Worm (Caenorhabditis elegans) whole organism, young adult: Measurements from ENCODE around the gene mat-3.

Experiments
- B0019.2 ChIP-seq: fragments of 200-800 bp; sonication (Bioruptor generic); conservative IDR thresholded peaks from 2 replicates; pipeline ENCODE4 v1.3.6; 2022; ENCODE audit warnings: missing genetic modification reagents, missing genetic modification characterization, missing compliant biosample characterization
- B0261.1 ChIP-seq: sonication (generic microtip); optimal IDR thresholded peaks from 2 replicates; lab custom pipeline; 2016; ENCODE audit warnings: mild to moderate bottlenecking, missing genetic modification characterization, moderate library complexity, missing compliant biosample characterization
- B0336.3 ChIP-seq: fragments of 200-800 bp; sonication (Bioruptor generic); IDR thresholded peaks from 2 replicates; pipeline ENCODE4 v1.3.6; 2022; ENCODE audit warnings: missing genetic modification characterization, missing compliant biosample characterization
- F33H1.4 ChIP-seq: fragments of 200-800 bp; sonication (Bioruptor generic); IDR thresholded peaks from 2 replicates; pipeline ENCODE4 v1.3.6; 2022; ENCODE audit warnings: missing genetic modification reagents, missing genetic modification characterization, missing compliant biosample characterization
- F52B5.7 ChIP-seq: sonication (generic microtip); optimal IDR thresholded peaks from 2 replicates; lab custom pipeline; 2016; ENCODE audit warnings: mild to moderate bottlenecking, missing genetic modification characterization, missing compliant biosample characterization
- F57A8.1 ChIP-seq: fragments of 200-800 bp; sonication (Bioruptor generic); optimal IDR thresholded peaks from 2 replicates; lab custom pipeline; 2018; ENCODE audit warnings: mild to moderate bottlenecking, missing genetic modification characterization, moderate library complexity, missing compliant biosample characterization
- Y53F4B.3 ChIP-seq: fragments of 200-800 bp; sonication (Bioruptor generic); IDR thresholded peaks from 2 replicates; pipeline ENCODE4 v1.3.6; 2022; ENCODE audit warnings: missing genetic modification reagents, missing genetic modification characterization, missing compliant biosample characterization
- Y53G8AR.9 ChIP-seq: fragments of 200-800 bp; sonication (Bioruptor generic); conservative IDR thresholded peaks from 2 replicates; pipeline ENCODE4 v1.3.6; 2022; ENCODE audit warnings: missing genetic modification reagents, missing genetic modification characterization, missing compliant biosample characterization
- ama-1 ChIP-seq, 3 experiments: fragments of 150-350 bp in 1 of 3; sonication (generic microtip) in 2 of 3; optimal IDR thresholded peaks; 2 replicates each; lab custom pipeline; 2014 to 2018; ENCODE audit warnings: missing biosample characterization in 2 of 3, missing genetic modification characterization in 2 of 3, missing genetic modification reagents in 2 of 3
- attf-3 ChIP-seq: fragments of 200-800 bp; sonication (Bioruptor generic); conservative IDR thresholded peaks from 2 replicates; pipeline ENCODE4 v1.3.6; 2022; ENCODE audit warnings: missing genetic modification reagents, missing genetic modification characterization, missing compliant biosample characterization
- cebp-1 ChIP-seq, 2 experiments: fragments of 200-800 bp in 1 of 2; sonication (Bioruptor generic) in 1 of 2; sonication (generic microtip) in 1 of 2; IDR thresholded peaks in 1 of 2; optimal IDR thresholded peaks in 1 of 2; 2 replicates each; pipeline versions ENCODE4 v1.3.6 to Lab custom; 2017 to 2022; ENCODE audit warnings: missing compliant biosample characterization in 2 of 2, missing genetic modification characterization in 2 of 2, mild to moderate bottlenecking in 1 of 2, missing genetic modification reagents in 1 of 2, moderate library complexity in 1 of 2
- cebp-2 ChIP-seq: fragments of 200-800 bp; sonication (Bioruptor generic); IDR thresholded peaks from 2 replicates; pipeline ENCODE4 v1.3.6; 2022; ENCODE audit warnings: missing genetic modification characterization, missing compliant biosample characterization
- ceh-40 ChIP-seq: fragments of 200-800 bp; sonication (Bioruptor generic); IDR thresholded peaks from 2 replicates; pipeline ENCODE4 v1.3.6; 2022; ENCODE audit warnings: missing genetic modification characterization, missing compliant biosample characterization
- ceh-58 ChIP-seq: fragments of 200-800 bp; sonication (Bioruptor generic); IDR thresholded peaks from 2 replicates; pipeline ENCODE4 v1.3.6; 2022; ENCODE audit warnings: missing genetic modification characterization, missing compliant biosample characterization
- die-1 ChIP-seq: sonication (generic microtip); optimal IDR thresholded peaks from 2 replicates; lab custom pipeline; 2016; ENCODE audit warnings: missing genotype, mild to moderate bottlenecking, missing genetic modification characterization, missing compliant biosample characterization
- dpff-1 ChIP-seq: sonication (generic microtip); optimal IDR thresholded peaks from 2 replicates; lab custom pipeline; 2017; ENCODE audit warnings: mild to moderate bottlenecking, missing genetic modification characterization, missing compliant biosample characterization
- dpl-1 ChIP-seq: fragments of 150-350 bp; optimal IDR thresholded peaks from 2 replicates; lab custom pipeline; 2014; ENCODE audit warnings: missing biosample characterization, missing genetic modification reagents, missing genetic modification characterization
- egl-44 ChIP-seq: fragments of 200-800 bp; sonication (Bioruptor generic); IDR thresholded peaks from 2 replicates; pipeline ENCODE4 v1.3.6; 2022; ENCODE audit warnings: missing genetic modification reagents, missing genetic modification characterization, missing compliant biosample characterization
- egrh-3 ChIP-seq: fragments of 200-800 bp; sonication (Bioruptor generic); IDR thresholded peaks from 2 replicates; pipeline ENCODE4 v1.3.6; 2022; ENCODE audit warnings: missing genetic modification reagents, missing genetic modification characterization, missing compliant biosample characterization
- ekl-4 ChIP-seq: fragments of 200-800 bp; sonication (Bioruptor generic); IDR thresholded peaks from 2 replicates; pipeline ENCODE4 v1.3.6; 2022; ENCODE audit warnings: missing genetic modification reagents, missing genetic modification characterization, missing compliant biosample characterization
- fkh-3 ChIP-seq: sonication (generic microtip); optimal IDR thresholded peaks from 2 replicates; lab custom pipeline; 2016; ENCODE audit warnings: mild to moderate bottlenecking, missing genetic modification characterization, missing compliant biosample characterization
- hmg-20 ChIP-seq: fragments of 200-800 bp; sonication (Bioruptor generic); IDR thresholded peaks from 2 replicates; pipeline ENCODE4 v1.3.6; 2022; ENCODE audit warnings: missing genetic modification reagents, missing genetic modification characterization, missing compliant biosample characterization
- hsf-1 ChIP-seq: fragments of 200-800 bp; sonication (Bioruptor generic); IDR thresholded peaks from 2 replicates; pipeline ENCODE4 v1.3.6; 2022; ENCODE audit warnings: missing genetic modification reagents, missing genetic modification characterization, missing compliant biosample characterization
- lag-1 ChIP-seq: fragments of 200-800 bp; sonication (Bioruptor generic); IDR thresholded peaks from 2 replicates; pipeline ENCODE4 v1.3.6; 2022; ENCODE audit warnings: missing genetic modification reagents, missing genetic modification characterization, missing compliant biosample characterization
- madf-8 ChIP-seq: fragments of 200-800 bp; sonication (Bioruptor generic); conservative IDR thresholded peaks from 2 replicates; pipeline ENCODE4 v1.3.6; 2022; ENCODE audit warnings: missing genetic modification reagents, missing genetic modification characterization, missing compliant biosample characterization
- mes-4 ChIP-seq: sonication (generic microtip); optimal IDR thresholded peaks from 2 replicates; lab custom pipeline; 2016; ENCODE audit warnings: missing genotype, missing genetic modification characterization, missing compliant biosample characterization
- nhr-120 ChIP-seq: fragments of 200-800 bp; sonication (Bioruptor generic); IDR thresholded peaks from 2 replicates; pipeline ENCODE4 v1.3.6; 2022; ENCODE audit warnings: missing genetic modification characterization, missing compliant biosample characterization
- pha-4 ChIP-seq: fragments of 150-350 bp; sonication (generic microtip); optimal IDR thresholded peaks from 2 replicates; lab custom pipeline; 2014; ENCODE audit warnings: missing biosample characterization, missing genetic modification reagents, missing genetic modification characterization
- rcor-1 ChIP-seq: fragments of 200-800 bp; sonication (Bioruptor generic); IDR thresholded peaks from 2 replicates; pipeline ENCODE4 v1.3.6; 2022; ENCODE audit warnings: missing genetic modification reagents, missing genetic modification characterization, missing compliant biosample characterization
- snpc-1.1 ChIP-seq: sonication (generic microtip); optimal IDR thresholded peaks from 2 replicates; lab custom pipeline; 2017; ENCODE audit warnings: missing genetic modification characterization, mild to moderate bottlenecking, missing compliant biosample characterization, antibody characterized with exemption, moderate library complexity, missing genotype, missing genetic modification reagents; ENCODE audit not compliant: insufficient read depth
- snpc-3.4 ChIP-seq: sonication (generic microtip); optimal IDR thresholded peaks from 2 replicates; lab custom pipeline; 2017; ENCODE audit warnings: missing genetic modification characterization, mild to moderate bottlenecking, missing compliant biosample characterization, antibody characterized with exemption, moderate library complexity, missing genotype, missing genetic modification reagents
- zfh-2 ChIP-seq: fragments of 200-800 bp; sonication (Bioruptor generic); conservative IDR thresholded peaks from 2 replicates; pipeline ENCODE4 v1.3.6; 2022; ENCODE audit warnings: missing genetic modification reagents, missing genetic modification characterization, missing compliant biosample characterization

mat-3 gene

ce11 chrIII:471644-472401 lies 3.4 kb upstream of the mat-3 start, which contains the start of the genes magu-1 and nemp-1 (continued):
- TF ChIP-seq hmg-20 (no peak), madf-8 (GFP tag; lab: Robert Waterston, UW) (peak; percentile 6; the same call in 1 of the 2 replicates), dpl-1 (peak; percentile 38)

- no peak for TF ChIP-seq cebp-2 (GFP tag; lab: Robert Waterston, UW)
- no peak for TF ChIP-seq lag-1 (GFP tag; lab: Robert Waterston, UW)
- no peak for TF ChIP-seq B0336.3
- no peak for TF ChIP-seq cebp-1 (GFP tag; IDR thresholded peaks at IDR 0.05; lab: Robert Waterston, UW)
- no peak for TF ChIP-seq cebp-1 (tag; optimal IDR thresholded peaks at IDR 0.05; lab: Kevin White, UChicago)
- TF ChIP-seq nhr-120 (GFP tag; lab: Robert Waterston, UW): no peak
- TF ChIP-seq, all 124 proteins: peak for 0
Measured at ce11 chrIII:481259-481658, 6.0 kb downstream of the mat-3 start.

ce11 chrIII:482739-483138 lies 7.5 kb downstream of the mat-3 start:
- no peak for TF ChIP-seq ceh-58 (GFP tag; lab: Robert Waterston, UW)
- no peak for TF ChIP-seq snpc-1.1 (tag; lab: Kevin White, UChicago)
- TF ChIP-seq attf-3: no peak

- TF ChIP-seq ama-1 (optimal IDR thresholded peaks at IDR 0.05; lab: Kevin White, UChicago) (no peak), ama-1 (GFP tag; optimal IDR thresholded peaks at IDR 0.05; lab: Kevin White, UChicago) (no peak), B0019.2 (GFP tag; lab: Robert Waterston, UW) (no peak), egl-44 (GFP tag; lab: Robert Waterston, UW) (no peak), B0261.1 (tag; lab: Kevin White, UChicago) (no peak), F33H1.4 (GFP tag; lab: Robert Waterston, UW) (no peak), ceh-40 (no peak)
Measured at ce11 chrIII:483556-483955, 8.3 kb downstream of the mat-3 start, which contains the start of gene F10C5.3. Gene F10C5.3, plus strand, starts transcription at chrIII:483868.

- no peak for TF ChIP-seq F57A8.1 (GFP tag; lab: Kevin White, UChicago)
- TF ChIP-seq dpff-1 (tag; lab: Kevin White, UChicago): no peak
- TF ChIP-seq die-1: no peak
- peak; percentile 74 for TF ChIP-seq zfh-2 (GFP tag; lab: Robert Waterston, UW)
- no peak for TF ChIP-seq Y53G8AR.9 (GFP tag; lab: Robert Waterston, UW)
- TF ChIP-seq mes-4 (tag; lab: Kevin White, UChicago): no peak
- TF ChIP-seq fkh-3 (tag; lab: Kevin White, UChicago): no peak
- TF ChIP-seq Y53F4B.3 (GFP tag; lab: Robert Waterston, UW): no peak
- TF ChIP-seq egrh-3 (GFP tag; lab: Robert Waterston, UW): peak; percentile 48; the same call in 1 of the 2 replicates
- TF ChIP-seq snpc-3.4 (tag; lab: Kevin White, UChicago): no peak
- TF ChIP-seq ekl-4 (GFP tag; lab: Robert Waterston, UW): no peak
- TF ChIP-seq hsf-1: no peak
- no peak for TF ChIP-seq F52B5.7 (tag; lab: Kevin White, UChicago)
- no peak for TF ChIP-seq pha-4 (tag; lab: Kevin White, UChicago)
- no peak for TF ChIP-seq rcor-1
Measured at ce11 chrIII:486077-486597, 10.9 kb downstream of the mat-3 start, which contains the start of gene nlp-32. Gene nlp-32, minus strand, starts transcription at chrIII:486547.
